Worm (Caenorhabditis elegans) whole organism, late embryonic: ENCODE data around the gene K06A4.7.

Experiments used
- ama-1 ChIP-seq: fragments of 150-350 bp; optimal IDR thresholded peaks from 2 replicates; lab custom pipeline; 2014
- ceh-22 ChIP-seq: sonication (generic microtip); optimal IDR thresholded peaks from 2 replicates; lab custom pipeline; 2017; ENCODE audit warnings: missing biosample characterization, missing genetic modification characterization
- ceh-48 ChIP-seq: sonication (generic microtip); optimal IDR thresholded peaks from 2 replicates; lab custom pipeline; 2016; ENCODE audit warnings: missing genetic modification characterization, inconsistent platforms, missing compliant biosample characterization
- fkh-10 ChIP-seq: fragments of 150-350 bp; optimal IDR thresholded peaks from 2 replicates; lab custom pipeline; 2014; ENCODE audit warnings: missing biosample characterization, missing genetic modification reagents, missing genetic modification characterization
- hlh-6 ChIP-seq: sonication (generic microtip); optimal IDR thresholded peaks from 2 replicates; lab custom pipeline; 2016; ENCODE audit warnings: missing genotype, missing genetic modification characterization, missing compliant biosample characterization
- sox-4 ChIP-seq: sonication (generic microtip); optimal IDR thresholded peaks from 2 replicates; lab custom pipeline; 2017; ENCODE audit warnings: mild to moderate bottlenecking, missing genetic modification characterization, inconsistent platforms, missing compliant biosample characterization
- tbx-7 ChIP-seq: sonication (generic microtip); optimal IDR thresholded peaks from 2 replicates; lab custom pipeline; 2016; ENCODE audit warnings: missing genotype, missing genetic modification characterization, missing compliant biosample characterization

DNA sequence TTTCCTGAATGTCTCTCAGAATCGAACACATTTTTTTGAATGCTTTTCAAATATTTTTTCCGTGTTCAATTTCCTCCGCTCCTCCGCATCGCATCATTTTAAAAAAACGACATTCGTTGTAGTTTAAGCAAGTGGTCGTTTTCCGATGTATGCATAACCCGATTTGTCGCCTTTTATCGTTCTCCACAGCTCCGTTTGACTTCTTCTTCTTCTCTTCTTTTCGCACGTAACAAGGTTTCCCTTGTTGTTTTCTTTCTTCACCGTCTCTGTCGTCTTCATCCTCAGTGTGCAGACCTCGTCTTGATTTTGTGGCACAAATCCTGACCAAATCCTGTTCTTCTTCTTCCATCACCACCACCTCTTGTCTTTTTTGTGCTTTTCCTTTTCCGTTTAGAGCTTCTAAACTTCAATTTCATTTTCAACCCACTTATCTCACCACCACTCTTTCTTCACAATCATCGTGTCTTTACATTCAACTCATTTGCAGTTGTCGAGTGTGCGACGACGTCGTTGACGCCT lies 7.5 kb downstream of the K06A4.7 start, which contains the start of gene K06A4.2:
- TF ChIP-seq ceh-22 (tag; lab: Kevin White, UChicago) (no peak), ama-1 (lab: Kevin White, UChicago) (no peak), tbx-7 (tag; lab: Kevin White, UChicago) (no peak), hlh-6 (no peak), sox-4 (tag; lab: Kevin White, UChicago) (no peak), ceh-48 (tag; lab: Kevin White, UChicago) (no peak), fkh-10 (GFP tag; lab: Kevin White, UChicago) (no peak)
